Fruit fly (Drosophila melanogaster) whole organism, embryonic: Measurements from ENCODE around the gene RpL27A.

Experiments used
- Awh ChIP-seq: fragments of 200-800 bp; sonication (Bioruptor generic); IDR thresholded peaks from 2 replicates; pipeline ENCODE4, ENCODE4 v1.3.6; 2022; ENCODE audit warnings: missing biosample characterization, missing genetic modification characterization
- Bdp1 ChIP-seq: fragments of 200-800 bp; sonication (Bioruptor generic); optimal IDR thresholded peaks from 3 replicates; lab custom pipeline; 2016; ENCODE audit warnings: missing biosample characterization, missing genetic modification characterization
- CG10274 ChIP-seq: fragments of 200-800 bp; sonication (Bioruptor generic); optimal IDR thresholded peaks from 3 replicates; lab custom pipeline; 2017; ENCODE audit warnings: missing biosample characterization, mild to moderate bottlenecking, missing genetic modification characterization
- CG14667 ChIP-seq: fragments of 200-800 bp; sonication (Bioruptor generic); IDR thresholded peaks from 2 replicates; pipeline ENCODE4 v1.3.6; 2022; ENCODE audit warnings: missing biosample characterization, missing genetic modification characterization
- CG14860 ChIP-seq: fragments of 200-800 bp; sonication (Bioruptor generic); IDR thresholded peaks from 3 replicates; pipeline ENCODE4 v1.3.6; 2022; ENCODE audit warnings: missing biosample characterization, missing genetic modification characterization; ENCODE audit not compliant: partially characterized antibody
- CG1602 ChIP-seq: fragments of 200-800 bp; sonication (Bioruptor generic); optimal IDR thresholded peaks from 3 replicates; lab custom pipeline; 2016; ENCODE audit warnings: missing biosample characterization, missing genetic modification characterization
- CG17328 ChIP-seq: fragments of 200-800 bp; sonication (Bioruptor generic); IDR thresholded peaks from 2 replicates; pipeline ENCODE4 v1.3.6; 2022; ENCODE audit warnings: missing biosample characterization, missing genetic modification characterization
- CG17359 ChIP-seq: fragments of 200-800 bp; sonication (Bioruptor generic); optimal IDR thresholded peaks from 3 replicates; lab custom pipeline; 2018; ENCODE audit warnings: missing biosample characterization, mild to moderate bottlenecking, missing genetic modification characterization, moderate library complexity
- CG17829 ChIP-seq: fragments of 200-800 bp; optimal IDR thresholded peaks from 2 replicates; lab custom pipeline; 2019; ENCODE audit warnings: missing biosample characterization, mild to moderate bottlenecking, missing genetic modification characterization, moderate library complexity
- CG1792 ChIP-seq: fragments of 200-800 bp; sonication (Bioruptor generic); optimal IDR thresholded peaks from 2 replicates; lab custom pipeline; 2016; ENCODE audit warnings: missing biosample characterization, missing genetic modification characterization
- CG2712 ChIP-seq: fragments of 200-800 bp; optimal IDR thresholded peaks from 3 replicates; lab custom pipeline; 2019; ENCODE audit warnings: missing biosample characterization, mild to moderate bottlenecking, missing genetic modification characterization, moderate library complexity
- CG30020 ChIP-seq: fragments of 200-800 bp; optimal IDR thresholded peaks from 2 replicates; lab custom pipeline; 2019; ENCODE audit warnings: missing biosample characterization, mild to moderate bottlenecking, missing genetic modification characterization, moderate library complexity
- CG3065 ChIP-seq: fragments of 200-800 bp; sonication (Bioruptor generic); optimal IDR thresholded peaks from 2 replicates; lab custom pipeline; 2016; ENCODE audit warnings: missing biosample characterization, missing genetic modification characterization
- CG31441 ChIP-seq: fragments of 200-800 bp; sonication (Bioruptor generic); IDR thresholded peaks from 2 replicates; pipeline ENCODE4 v1.3.6; 2022; ENCODE audit warnings: missing biosample characterization, missing genetic modification characterization
- CG4617 ChIP-seq: fragments of 200-800 bp; sonication (Bioruptor generic); optimal IDR thresholded peaks from 3 replicates; lab custom pipeline; 2016; ENCODE audit warnings: missing biosample characterization, missing genetic modification characterization, borderline replicate concordance
- CG4854 ChIP-seq: fragments of 200-800 bp; sonication (Bioruptor generic); optimal IDR thresholded peaks from 2 replicates; lab custom pipeline; 2016; ENCODE audit warnings: missing biosample characterization, missing genetic modification characterization, inconsistent platforms
- CG5180 ChIP-seq: fragments of 200-800 bp; sonication (Bioruptor generic); optimal IDR thresholded peaks from 3 replicates; lab custom pipeline; 2017; ENCODE audit warnings: missing biosample characterization, missing genetic modification characterization, mild to moderate bottlenecking, moderate library complexity, missing genetic modification reagents
- CG6854 ChIP-seq: fragments of 200-800 bp; sonication (Bioruptor generic); optimal IDR thresholded peaks from 3 replicates; lab custom pipeline; 2017; ENCODE audit warnings: missing biosample characterization, mild to moderate bottlenecking, missing genetic modification characterization
- CG8281 ChIP-seq: fragments of 200-800 bp; sonication (Bioruptor generic); optimal IDR thresholded peaks from 2 replicates; lab custom pipeline; 2018; ENCODE audit warnings: missing biosample characterization, mild to moderate bottlenecking, missing genetic modification characterization, moderate library complexity
- CG8944 ChIP-seq: fragments of 200-800 bp; sonication (Bioruptor generic); optimal IDR thresholded peaks from 3 replicates; lab custom pipeline; 2016; ENCODE audit warnings: missing biosample characterization, missing genetic modification characterization
- CoRest ChIP-seq: fragments of 200-800 bp; sonication (Bioruptor generic); optimal IDR thresholded peaks from 3 replicates; lab custom pipeline; 2018; ENCODE audit warnings: missing biosample characterization, mild to moderate bottlenecking, missing genetic modification characterization, moderate library complexity
- D19B ChIP-seq: fragments of 200-800 bp; sonication (Bioruptor generic); optimal IDR thresholded peaks from 2 replicates; lab custom pipeline; 2017; ENCODE audit warnings: missing biosample characterization, mild to moderate bottlenecking, missing genetic modification characterization
- Dip3 ChIP-seq: fragments of 200-800 bp; sonication (Bioruptor generic); optimal IDR thresholded peaks from 3 replicates; lab custom pipeline; 2016; ENCODE audit warnings: missing biosample characterization, missing genetic modification characterization
- E2f2 ChIP-seq: fragments of 200-800 bp; sonication (Bioruptor generic); IDR thresholded peaks from 2 replicates; pipeline ENCODE4 v1.3.6; 2022; ENCODE audit warnings: missing biosample characterization, missing genetic modification characterization
- Ets97D ChIP-seq: fragments of 200-800 bp; sonication (Bioruptor generic); optimal IDR thresholded peaks from 3 replicates; lab custom pipeline; 2016; ENCODE audit warnings: missing biosample characterization, missing genetic modification characterization
- Fer2 ChIP-seq: fragments of 200-800 bp; sonication (Bioruptor generic); optimal IDR thresholded peaks from 2 replicates; lab custom pipeline; 2018; ENCODE audit warnings: missing biosample characterization, mild to moderate bottlenecking, missing genetic modification characterization, moderate library complexity
- Fer3 ChIP-seq: fragments of 200-800 bp; sonication (Bioruptor generic); optimal IDR thresholded peaks from 2 replicates; lab custom pipeline; 2018; ENCODE audit warnings: missing biosample characterization, mild to moderate bottlenecking, missing genetic modification characterization, moderate library complexity
- HLH54F ChIP-seq: fragments of 200-800 bp; sonication (Bioruptor generic); optimal IDR thresholded peaks from 3 replicates; lab custom pipeline; 2016; ENCODE audit warnings: missing biosample characterization, missing genetic modification characterization
- Hand ChIP-seq: fragments of 200-800 bp; sonication (Bioruptor generic); optimal IDR thresholded peaks from 2 replicates; lab custom pipeline; 2017; ENCODE audit warnings: mild to moderate bottlenecking, missing biosample characterization, missing genetic modification reagents, missing genetic modification characterization
- Spps ChIP-seq: fragments of 200-800 bp; sonication (Bioruptor generic); optimal IDR thresholded peaks from 2 replicates; lab custom pipeline; 2018; ENCODE audit warnings: missing biosample characterization, mild to moderate bottlenecking, missing genetic modification characterization
- Vsx1 ChIP-seq: fragments of 200-800 bp; sonication (Bioruptor generic); optimal IDR thresholded peaks from 2 replicates; lab custom pipeline; 2017; ENCODE audit warnings: missing biosample characterization, mild to moderate bottlenecking, missing genetic modification characterization, missing genetic modification reagents
- amos ChIP-seq: fragments of 200-800 bp; sonication (Bioruptor generic); IDR thresholded peaks from 2 replicates; pipeline ENCODE4 v1.3.6; 2022; ENCODE audit warnings: missing biosample characterization, missing genetic modification characterization; ENCODE audit not compliant: partially characterized antibody
- bab2 ChIP-seq: fragments of 200-800 bp; sonication (Bioruptor generic); optimal IDR thresholded peaks from 2 replicates; lab custom pipeline; 2016; ENCODE audit warnings: missing biosample characterization, missing genetic modification characterization
- chinmo ChIP-seq: fragments of 200-800 bp; sonication (Bioruptor generic); IDR thresholded peaks from 4 replicates; pipeline ENCODE4 v1.3.6; 2022; ENCODE audit warnings: missing biosample characterization, missing genetic modification characterization; ENCODE audit not compliant: partially characterized antibody
- crol ChIP-seq: fragments of 200-800 bp; sonication (Bioruptor generic); IDR thresholded peaks from 2 replicates; pipeline ENCODE4 v1.3.6; 2022; ENCODE audit warnings: missing biosample characterization, missing genetic modification characterization
- crp ChIP-seq, 2 experiments: fragments of 200-800 bp; sonication (Bioruptor generic); optimal IDR thresholded peaks; 2 replicates in 1 of 2; 3 replicates in 1 of 2; lab custom pipeline; 2017; ENCODE audit warnings: missing biosample characterization in 2 of 2, missing genetic modification characterization in 2 of 2, mild to moderate bottlenecking in 1 of 2, moderate library complexity in 1 of 2
- disco-r ChIP-seq: fragments of 200-800 bp; sonication (Bioruptor generic); optimal IDR thresholded peaks from 2 replicates; lab custom pipeline; 2016; ENCODE audit warnings: missing biosample characterization, missing genetic modification characterization
- grn ChIP-seq: fragments of 200-800 bp; sonication (Bioruptor generic); optimal IDR thresholded peaks from 3 replicates; lab custom pipeline; 2017; ENCODE audit warnings: missing biosample characterization, missing genetic modification characterization
- lola ChIP-seq, 3 experiments: fragments of >200 bp in 2 of 3; fragments of 200-800 bp in 1 of 3; sonication (Bioruptor generic) in 1 of 3; optimal IDR thresholded peaks; 2 replicates each; lab custom pipeline; 2017 to 2019; ENCODE audit warnings: missing biosample characterization in 3 of 3, missing genetic modification characterization in 3 of 3, mild to moderate bottlenecking in 1 of 3, moderate library complexity in 1 of 3
- nom ChIP-seq: fragments of 200-800 bp; sonication (Bioruptor generic); optimal IDR thresholded peaks from 2 replicates; lab custom pipeline; 2017; ENCODE audit warnings: missing biosample characterization, missing genetic modification characterization, mild to moderate bottlenecking, moderate library complexity, missing genetic modification reagents
- peb ChIP-seq: fragments of 200-800 bp; sonication (Bioruptor generic); IDR thresholded peaks from 2 replicates; pipeline ENCODE4 v1.3.6; 2022; ENCODE audit warnings: missing biosample characterization, missing genetic modification characterization
- salm ChIP-seq: fragments of 200-800 bp; sonication (Bioruptor generic); optimal IDR thresholded peaks from 2 replicates; lab custom pipeline; 2018; ENCODE audit warnings: missing biosample characterization, mild to moderate bottlenecking, missing genetic modification characterization
- slou ChIP-seq: fragments of 200-800 bp; sonication (Bioruptor generic); optimal IDR thresholded peaks from 3 replicates; lab custom pipeline; 2016; ENCODE audit warnings: missing biosample characterization, missing genetic modification characterization
- slp2 ChIP-seq: fragments of 200-800 bp; sonication (Bioruptor generic); optimal IDR thresholded peaks from 2 replicates; lab custom pipeline; 2016; ENCODE audit warnings: missing biosample characterization, missing genetic modification characterization
- sug ChIP-seq: fragments of 200-800 bp; optimal IDR thresholded peaks from 2 replicates; lab custom pipeline; 2019; ENCODE audit warnings: missing biosample characterization, mild to moderate bottlenecking, missing genetic modification characterization, moderate library complexity
- tin ChIP-seq: fragments of 200-800 bp; sonication (Bioruptor generic); optimal IDR thresholded peaks from 3 replicates; lab custom pipeline; 2016; ENCODE audit warnings: missing biosample characterization, missing genetic modification characterization
- tll ChIP-seq, 2 experiments: fragments of 200-800 bp in 1 of 2; fragments of >200 bp in 1 of 2; sonication (Bioruptor generic) in 1 of 2; optimal IDR thresholded peaks; 2 replicates each; lab custom pipeline; 2017 to 2019; ENCODE audit warnings: missing biosample characterization in 2 of 2, missing genetic modification characterization in 2 of 2, mild to moderate bottlenecking in 1 of 2, moderate library complexity in 1 of 2
- trh ChIP-seq: fragments of 200-800 bp; sonication (Bioruptor generic); optimal IDR thresholded peaks from 2 replicates; lab custom pipeline; 2016; ENCODE audit warnings: missing biosample characterization, missing genetic modification characterization
- vnd ChIP-seq: fragments of 200-800 bp; sonication (Bioruptor generic); IDR thresholded peaks from 3 replicates; pipeline ENCODE4 v1.3.6; 2022; ENCODE audit warnings: missing biosample characterization, missing genetic modification characterization; ENCODE audit not compliant: partially characterized antibody
- zf30C ChIP-seq: fragments of 200-800 bp; sonication (Bioruptor generic); optimal IDR thresholded peaks from 3 replicates; lab custom pipeline; 2018; ENCODE audit warnings: missing biosample characterization, mild to moderate bottlenecking, missing genetic modification characterization

Gene RpL27A

dm6 chr2L:4444457-4444856 lies 13.7 kb downstream of the RpL27A start, which contains the start of the genes morgue and Elp3 (continued):
- TF ChIP-seq Spps (tag; lab: Kevin White, UChicago), result no peak
- TF ChIP-seq trh (GFP tag; lab: Kevin White, UChicago), result no peak
- no peak for TF ChIP-seq CG3065 (GFP tag; lab: Kevin White, UChicago)
- no peak for TF ChIP-seq grn (GFP tag; lab: Kevin White, UChicago)
- 0 out of 4 replicates have a peak, but pooled peaks have one; percentile 61 for TF ChIP-seq chinmo
- TF ChIP-seq Fer2 (tag; lab: Kevin White, UChicago), result no peak
- TF ChIP-seq CG17829 (tag; lab: Kevin White, UChicago), result peak; percentile 49
- TF ChIP-seq amos (GFP tag; lab: Robert Waterston, UW), result peak; percentile 68; the same call in 1 of the 2 replicates
- TF ChIP-seq CG4617 (GFP tag; lab: Kevin White, UChicago), result peak; percentile 86
- TF ChIP-seq CG14667 (GFP tag; lab: Robert Waterston, UW), result no peak
- TF ChIP-seq crol (GFP tag; lab: Robert Waterston, UW), result no peak
- no peak for TF ChIP-seq CG5180 (GFP tag; lab: Kevin White, UChicago)
- no peak for TF ChIP-seq Ets97D
- TF ChIP-seq Awh, result no peak
- TF ChIP-seq CG8944 (GFP tag; lab: Kevin White, UChicago), result no peak
- no peak for TF ChIP-seq CG1602 (GFP tag; lab: Kevin White, UChicago)
- no peak for TF ChIP-seq lola (GFP tag; optimal IDR thresholded peaks at IDR 0.05; lab: Kevin White, UChicago)
- TF ChIP-seq CG1792, result no peak
- TF ChIP-seq E2f2 (GFP tag; lab: Robert Waterston, UW), result peak; percentile 39; the same call in 1 of the 2 replicates
- peak; percentile 66 for TF ChIP-seq vnd (GFP tag; lab: Robert Waterston, UW)
- TF ChIP-seq slou (GFP tag; lab: Kevin White, UChicago), result no peak
- TF ChIP-seq zf30C (GFP tag; lab: Kevin White, UChicago), result no peak
- TF ChIP-seq Dip3, result no peak
- peak; percentile 1 for TF ChIP-seq CG2712
- no peak for TF ChIP-seq bab2 (GFP tag; lab: Kevin White, UChicago)
- TF ChIP-seq CG31441, result no peak
- no peak for TF ChIP-seq D19B (GFP tag; lab: Kevin White, UChicago)
- TF ChIP-seq Hand (GFP tag; lab: Kevin White, UChicago), result no peak
- no peak for TF ChIP-seq tin (GFP tag; lab: Kevin White, UChicago)
- no peak for TF ChIP-seq CG17328
- no peak for TF ChIP-seq CG4854 (GFP tag; lab: Kevin White, UChicago)
- TF ChIP-seq sug, result peak; percentile 16
- TF ChIP-seq Vsx1 (GFP tag; lab: Kevin White, UChicago), result no peak
- no peak for TF ChIP-seq nom (GFP tag; lab: Kevin White, UChicago)
- TF ChIP-seq Bdp1 (GFP tag; lab: Kevin White, UChicago), result no peak
- TF ChIP-seq CG17359 (tag; lab: Kevin White, UChicago), result no peak
- no peak for TF ChIP-seq disco-r (GFP tag; lab: Kevin White, UChicago)
- no peak for TF ChIP-seq crp (GFP tag; optimal IDR thresholded peaks at IDR 0.05; lab: Kevin White, UChicago)
- no peak for TF ChIP-seq slp2 (GFP tag; lab: Kevin White, UChicago)
- no peak for TF ChIP-seq Fer3 (tag; lab: Kevin White, UChicago)
- no peak for TF ChIP-seq CG6854 (GFP tag; lab: Kevin White, UChicago)
- no peak for TF ChIP-seq tll (GFP tag; optimal IDR thresholded peaks at IDR 0.05; lab: Kevin White, UChicago)
- TF ChIP-seq CG30020 (tag; lab: Kevin White, UChicago), result peak; percentile 25
- no peak for TF ChIP-seq CoRest (tag; lab: Kevin White, UChicago)
- TF ChIP-seq CG10274 (GFP tag; lab: Kevin White, UChicago), result no peak
- TF ChIP-seq HLH54F (GFP tag; lab: Kevin White, UChicago), result no peak
- no peak for TF ChIP-seq peb (GFP tag; lab: Robert Waterston, UW)
- TF ChIP-seq CG8281 (tag; lab: Kevin White, UChicago), result no peak
- no peak for TF ChIP-seq salm
- peak; percentile 72 for TF ChIP-seq CG14860
